Worm (Caenorhabditis elegans): ENCODE results near the gene hsp-75.
A peak's percentile ranks its signal among the peaks of the same experiment; 100 is the strongest.

- no peak for TF ChIP-seq nhr-11 (tag; optimal IDR thresholded peaks at IDR 0.05)
- TF ChIP-seq elt-1 (tag; optimal IDR thresholded peaks at IDR 0.05): no peak
- peak; percentile 94 for TF ChIP-seq crh-2 (tag; optimal IDR thresholded peaks at IDR 0.05)
- TF ChIP-seq unc-62 (GFP tag; optimal IDR thresholded peaks at IDR 0.05): no peak
- peak; percentile 87 for TF ChIP-seq ZK546.5 (tag; optimal IDR thresholded peaks at IDR 0.05)
- peak; percentile 90 for TF ChIP-seq sma-3 (GFP tag; optimal IDR thresholded peaks at IDR 0.05)
- no peak for TF ChIP-seq ztf-11 (tag; optimal IDR thresholded peaks at IDR 0.05)
- TF ChIP-seq blmp-1 (tag; optimal IDR thresholded peaks at IDR 0.05; ENCODE audit: insufficient read depth): peak; percentile 88
- peak; percentile 91 for TF ChIP-seq lin-13 (GFP tag; optimal IDR thresholded peaks at IDR 0.05)
- TF ChIP-seq nhr-237 (tag; optimal IDR thresholded peaks at IDR 0.05): no peak
- TF ChIP-seq fos-1 (tag; optimal IDR thresholded peaks at IDR 0.05): peak; percentile 71
Measured at ce11 chrIII:7179538-7180301, 46.8 kb downstream of the hsp-75 start, which contains the start of the genes rps-14 and rpl-36.
